Worm (Caenorhabditis elegans) whole organism, mixed stage, embryonic: ENCODE results near the gene glt-6.

Source experiments
- M03D4.4 ChIP-seq: sonication (generic microtip); optimal IDR thresholded peaks from 2 replicates; lab custom pipeline; 2017; ENCODE audit warnings: mild to moderate bottlenecking, missing genetic modification characterization, missing compliant biosample characterization
- bed-3 ChIP-seq: fragments of 200-800 bp; sonication (Bioruptor generic); optimal IDR thresholded peaks from 3 replicates; lab custom pipeline; 2018; ENCODE audit warnings: mild to moderate bottlenecking, missing genetic modification characterization, moderate library complexity, missing compliant biosample characterization
- blmp-1 ChIP-seq: fragments of 150-350 bp; optimal IDR thresholded peaks from 2 replicates; lab custom pipeline; 2014; ENCODE audit warnings: missing biosample characterization, missing genetic modification characterization
- ceh-39 ChIP-seq: fragments of 150-350 bp; optimal IDR thresholded peaks from 2 replicates; lab custom pipeline; 2014; ENCODE audit warnings: missing biosample characterization, missing genetic modification characterization
- ceh-43 ChIP-seq: fragments of 200-800 bp; sonication (Bioruptor generic); optimal IDR thresholded peaks from 2 replicates; lab custom pipeline; 2018; ENCODE audit warnings: mild to moderate bottlenecking, missing genetic modification characterization, moderate library complexity, missing compliant biosample characterization
- ces-1 ChIP-seq: fragments of 150-350 bp; optimal IDR thresholded peaks from 2 replicates; lab custom pipeline; 2014; ENCODE audit warnings: missing biosample characterization, missing genetic modification reagents, missing genetic modification characterization
- cnd-1 ChIP-seq: fragments of 200-800 bp; sonication (Bioruptor generic); optimal IDR thresholded peaks from 2 replicates; lab custom pipeline; 2018; ENCODE audit warnings: mild to moderate bottlenecking, missing genetic modification characterization, missing compliant biosample characterization
- drap-1 ChIP-seq: fragments of 200-800 bp; sonication (Bioruptor generic); optimal IDR thresholded peaks from 3 replicates; lab custom pipeline; 2018; ENCODE audit warnings: mild to moderate bottlenecking, missing genetic modification characterization, missing compliant biosample characterization
- elt-1 ChIP-seq: sonication (generic microtip); optimal IDR thresholded peaks from 2 replicates; lab custom pipeline; 2017; ENCODE audit warnings: missing genetic modification characterization, mild to moderate bottlenecking, missing compliant biosample characterization, antibody characterized with exemption, moderate library complexity, borderline replicate concordance; ENCODE audit not compliant: insufficient read depth
- elt-3 ChIP-seq: fragments of 150-350 bp; optimal IDR thresholded peaks from 2 replicates; lab custom pipeline; 2014; ENCODE audit warnings: missing biosample characterization, missing genetic modification characterization
- flh-1 ChIP-seq: fragments of 200-800 bp; sonication (Bioruptor generic); optimal IDR thresholded peaks from 2 replicates; lab custom pipeline; 2018; ENCODE audit warnings: mild to moderate bottlenecking, missing genetic modification characterization, moderate library complexity, missing compliant biosample characterization
- ham-2 ChIP-seq: fragments of 200-800 bp; sonication (Bioruptor generic); optimal IDR thresholded peaks from 2 replicates; lab custom pipeline; 2018; ENCODE audit warnings: mild to moderate bottlenecking, missing genetic modification characterization, missing compliant biosample characterization
- hlh-1 ChIP-seq: fragments of 150-350 bp; optimal IDR thresholded peaks from 2 replicates; lab custom pipeline; 2014; ENCODE audit warnings: missing biosample characterization, missing genetic modification reagents, missing genetic modification characterization
- lin-13 ChIP-seq: fragments of 150-350 bp; optimal IDR thresholded peaks from 2 replicates; lab custom pipeline; 2014; ENCODE audit warnings: missing biosample characterization, missing genetic modification characterization
- lin-32 ChIP-seq: fragments of 200-800 bp; sonication (Bioruptor generic); optimal IDR thresholded peaks from 2 replicates; lab custom pipeline; 2018; ENCODE audit warnings: mild to moderate bottlenecking, missing genetic modification characterization, missing compliant biosample characterization
- lsy-2 ChIP-seq: fragments of 150-350 bp; optimal IDR thresholded peaks from 2 replicates; lab custom pipeline; 2014; ENCODE audit warnings: missing biosample characterization, missing genetic modification characterization
- mab-5 ChIP-seq: fragments of 150-350 bp; optimal IDR thresholded peaks from 2 replicates; lab custom pipeline; 2014; ENCODE audit warnings: missing biosample characterization, missing genetic modification characterization
- mep-1 ChIP-seq: fragments of 150-350 bp; optimal IDR thresholded peaks from 2 replicates; lab custom pipeline; 2017; ENCODE audit warnings: missing biosample characterization, missing genetic modification reagents, missing genetic modification characterization, inconsistent platforms
- mls-2 ChIP-seq: sonication (generic microtip); optimal IDR thresholded peaks from 2 replicates; lab custom pipeline; 2016; ENCODE audit warnings: mild to moderate bottlenecking, missing genetic modification characterization, moderate library complexity, missing compliant biosample characterization
- nhr-12 ChIP-seq: fragments of 150-350 bp; optimal IDR thresholded peaks from 2 replicates; lab custom pipeline; 2014; ENCODE audit warnings: missing biosample characterization, missing genetic modification characterization
- nhr-2 ChIP-seq: fragments of 150-350 bp; optimal IDR thresholded peaks from 2 replicates; lab custom pipeline; 2014; ENCODE audit warnings: missing biosample characterization, missing genetic modification characterization
- nhr-237 ChIP-seq: fragments of 150-350 bp; optimal IDR thresholded peaks from 2 replicates; lab custom pipeline; 2014; ENCODE audit warnings: missing biosample characterization, missing genetic modification characterization
- nhr-28 ChIP-seq: fragments of 150-350 bp; optimal IDR thresholded peaks from 2 replicates; lab custom pipeline; 2014; ENCODE audit warnings: missing biosample characterization, missing genetic modification characterization
- nhr-76 ChIP-seq: sonication (generic microtip); optimal IDR thresholded peaks from 2 replicates; lab custom pipeline; 2017; ENCODE audit warnings: missing biosample characterization, missing genetic modification characterization
- pha-4 ChIP-seq: fragments of 150-350 bp; optimal IDR thresholded peaks from 2 replicates; lab custom pipeline; 2018; ENCODE audit warnings: missing biosample characterization, missing genetic modification reagents, missing genetic modification characterization
- sem-2 ChIP-seq: fragments of 200-800 bp; sonication (Bioruptor generic); optimal IDR thresholded peaks from 2 replicates; lab custom pipeline; 2018; ENCODE audit warnings: mild to moderate bottlenecking, missing genetic modification characterization, missing compliant biosample characterization
- snpc-4 ChIP-seq: fragments of 150-350 bp; optimal IDR thresholded peaks from 2 replicates; lab custom pipeline; 2014; ENCODE audit warnings: missing biosample characterization, missing genetic modification characterization
- sptf-1 ChIP-seq: sonication (generic microtip); optimal IDR thresholded peaks from 2 replicates; lab custom pipeline; 2017; ENCODE audit warnings: mild to moderate bottlenecking, missing genetic modification characterization, moderate library complexity, missing compliant biosample characterization
- tbx-8 ChIP-seq: fragments of 200-800 bp; sonication (Bioruptor generic); optimal IDR thresholded peaks from 2 replicates; lab custom pipeline; 2018; ENCODE audit warnings: mild to moderate bottlenecking, missing genetic modification characterization, moderate library complexity, missing compliant biosample characterization
- unc-120 ChIP-seq: sonication (generic microtip); optimal IDR thresholded peaks from 2 replicates; lab custom pipeline; 2017; ENCODE audit warnings: missing genetic modification characterization, missing compliant biosample characterization; ENCODE audit not compliant: poor library complexity, severe bottlenecking
- unc-39 ChIP-seq: fragments of 150-350 bp; optimal IDR thresholded peaks from 2 replicates; lab custom pipeline; 2014; ENCODE audit warnings: missing biosample characterization, missing genetic modification characterization
- unc-62 ChIP-seq: fragments of 150-350 bp; optimal IDR thresholded peaks from 2 replicates; lab custom pipeline; 2014; ENCODE audit warnings: missing biosample characterization, missing genetic modification reagents, missing genetic modification characterization
- zip-8 ChIP-seq: fragments of 150-350 bp; optimal IDR thresholded peaks from 2 replicates; lab custom pipeline; 2014; ENCODE audit warnings: missing biosample characterization, missing genetic modification characterization
- ztf-11 ChIP-seq: fragments of 150-350 bp; optimal IDR thresholded peaks from 2 replicates; lab custom pipeline; 2014; ENCODE audit warnings: missing biosample characterization, missing genetic modification characterization

Gene glt-6

DNA sequence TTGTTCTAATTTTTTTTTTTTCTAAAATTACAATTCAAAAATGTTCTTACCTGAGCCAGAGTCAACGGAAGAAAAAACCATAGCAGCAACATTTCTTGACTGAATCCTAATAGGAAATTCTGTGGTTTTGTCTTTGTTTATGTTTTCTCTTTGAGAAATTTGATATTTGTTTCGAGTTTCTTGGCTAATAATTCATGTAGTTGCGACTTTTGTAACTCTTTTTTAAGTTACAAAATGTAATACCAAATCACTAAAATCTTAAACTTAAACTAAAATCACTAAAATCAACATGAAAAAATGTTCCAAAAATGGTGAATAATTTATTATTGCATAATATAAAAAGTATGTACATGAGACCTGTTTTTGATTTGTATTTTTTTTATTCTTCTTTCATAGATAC is 5.7 kb upstream of the glt-6 start, which contains the start of gene egas-4:
Gene egas-4, minus strand, starts transcription at position 101 of the 400 bp plus-strand sequence.
- no peak for TF ChIP-seq cnd-1 (tag; lab: Kevin White, UChicago)
- TF ChIP-seq ham-2 (GFP tag; lab: Kevin White, UChicago): no peak
- TF ChIP-seq sem-2: no peak
- no peak for TF ChIP-seq pha-4 (tag; lab: Kevin White, UChicago)
- no peak for TF ChIP-seq sptf-1 (tag; lab: Kevin White, UChicago)
- TF ChIP-seq drap-1 (GFP tag; lab: Kevin White, UChicago): no peak
- no peak for TF ChIP-seq ceh-43 (GFP tag; lab: Kevin White, UChicago)
- TF ChIP-seq snpc-4 (tag; lab: Kevin White, UChicago): no peak
- TF ChIP-seq elt-3 (tag; lab: Kevin White, UChicago): no peak
- no peak for TF ChIP-seq lin-32 (GFP tag; lab: Kevin White, UChicago)
- no peak for TF ChIP-seq M03D4.4 (tag; lab: Kevin White, UChicago)
- no peak for TF ChIP-seq bed-3
- TF ChIP-seq mep-1: no peak
- TF ChIP-seq nhr-237 (tag; lab: Kevin White, UChicago): no peak
- TF ChIP-seq lin-13: no peak
- TF ChIP-seq blmp-1 (tag; lab: Kevin White, UChicago): no peak

DNA sequence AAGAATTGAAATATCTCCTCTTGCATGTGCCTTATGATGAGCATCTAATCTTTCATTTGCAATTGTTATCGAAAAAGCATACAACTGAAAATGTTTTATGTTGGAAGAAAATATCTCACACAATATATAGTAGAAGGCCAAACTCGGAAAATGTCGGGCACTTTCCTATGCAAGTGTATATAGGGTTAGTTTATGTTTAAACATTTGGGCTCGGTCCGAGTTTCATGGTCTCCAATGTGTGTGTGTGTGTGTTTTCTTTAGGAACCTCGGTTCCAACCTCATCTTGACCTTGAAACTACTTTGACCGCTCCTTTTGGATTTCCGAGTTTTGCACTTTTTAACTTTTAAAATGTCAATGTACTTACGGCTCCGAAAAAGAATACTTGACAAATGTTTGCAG is 4.1 kb upstream of the glt-6 start:
- TF ChIP-seq mep-1 (no peak), tbx-8 (GFP tag; lab: Kevin White, UChicago) (no peak), ztf-11 (tag; lab: Kevin White, UChicago) (no peak)
- TF ChIP-seq, all 35 proteins: peak for 0

DNA sequence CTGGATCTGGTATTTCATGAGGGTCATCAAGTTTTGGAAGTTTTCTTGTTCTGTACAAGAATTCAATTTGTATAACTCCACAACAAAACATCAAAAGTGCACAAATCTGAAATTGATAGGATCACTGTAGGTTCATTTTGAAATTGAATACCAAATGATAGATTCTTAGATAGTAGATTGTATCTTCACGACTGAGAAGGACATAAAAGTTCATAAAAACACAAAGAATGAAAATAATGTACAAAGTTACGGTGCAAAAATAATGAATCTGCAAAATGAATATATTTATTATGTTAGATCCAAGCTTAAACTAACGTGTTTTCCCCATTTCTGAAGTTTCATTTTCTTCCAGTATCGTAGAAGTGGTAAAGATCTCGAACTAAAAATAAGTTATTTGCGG is 2.5 kb upstream of the glt-6 start:
- TF ChIP-seq nhr-237 (tag; lab: Kevin White, UChicago): no peak
- TF ChIP-seq bed-3: no peak
- no peak for TF ChIP-seq snpc-4 (tag; lab: Kevin White, UChicago)
- TF ChIP-seq nhr-76: no peak
- no peak for TF ChIP-seq nhr-2 (tag; lab: Kevin White, UChicago)
- TF ChIP-seq nhr-28 (tag; lab: Kevin White, UChicago): no peak
- TF ChIP-seq unc-39 (tag; lab: Kevin White, UChicago): no peak
- TF ChIP-seq hlh-1 (tag; lab: Kevin White, UChicago): no peak
- no peak for TF ChIP-seq unc-62
- no peak for TF ChIP-seq pha-4 (tag; lab: Kevin White, UChicago)
- no peak for TF ChIP-seq lsy-2 (tag; lab: Kevin White, UChicago)
- no peak for TF ChIP-seq sptf-1 (tag; lab: Kevin White, UChicago)
- TF ChIP-seq ztf-11 (tag; lab: Kevin White, UChicago): no peak
- TF ChIP-seq mls-2: no peak
- no peak for TF ChIP-seq unc-120 (tag; lab: Kevin White, UChicago)
- TF ChIP-seq mab-5: no peak
- TF ChIP-seq mep-1: no peak
- no peak for TF ChIP-seq elt-3 (tag; lab: Kevin White, UChicago)
- TF ChIP-seq flh-1: no peak

DNA sequence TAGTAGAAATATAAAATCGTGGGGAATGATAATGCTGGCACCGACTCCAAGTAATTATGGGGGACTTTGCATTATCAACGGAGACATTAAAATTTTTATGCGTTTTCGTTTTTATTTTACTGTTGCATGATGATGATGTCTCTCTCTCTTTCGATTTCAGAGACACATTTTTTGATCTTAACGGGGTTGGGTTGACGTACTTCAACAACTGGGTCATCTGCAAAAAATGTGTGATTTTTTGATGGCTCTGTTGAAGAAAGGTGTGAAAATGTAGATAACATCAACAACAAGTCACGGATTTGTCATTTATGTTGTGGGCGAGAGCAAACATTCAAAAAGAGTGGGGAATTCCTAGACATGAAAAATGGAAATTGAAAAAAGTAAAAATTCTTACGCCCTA is 2.1 kb upstream of the glt-6 start, which contains the start of gene F55G1.15:
Gene F55G1.15, minus strand, starts transcription at position 101 of the 400 bp plus-strand sequence.
- no peak for TF ChIP-seq pha-4 (tag; lab: Kevin White, UChicago)
- TF ChIP-seq elt-3 (tag; lab: Kevin White, UChicago): no peak
- TF ChIP-seq nhr-76: no peak
- TF ChIP-seq ztf-11 (tag; lab: Kevin White, UChicago): no peak
- no peak for TF ChIP-seq blmp-1 (tag; lab: Kevin White, UChicago)
- no peak for TF ChIP-seq zip-8 (tag; lab: Kevin White, UChicago)
- TF ChIP-seq bed-3: no peak
- no peak for TF ChIP-seq lin-13

DNA sequence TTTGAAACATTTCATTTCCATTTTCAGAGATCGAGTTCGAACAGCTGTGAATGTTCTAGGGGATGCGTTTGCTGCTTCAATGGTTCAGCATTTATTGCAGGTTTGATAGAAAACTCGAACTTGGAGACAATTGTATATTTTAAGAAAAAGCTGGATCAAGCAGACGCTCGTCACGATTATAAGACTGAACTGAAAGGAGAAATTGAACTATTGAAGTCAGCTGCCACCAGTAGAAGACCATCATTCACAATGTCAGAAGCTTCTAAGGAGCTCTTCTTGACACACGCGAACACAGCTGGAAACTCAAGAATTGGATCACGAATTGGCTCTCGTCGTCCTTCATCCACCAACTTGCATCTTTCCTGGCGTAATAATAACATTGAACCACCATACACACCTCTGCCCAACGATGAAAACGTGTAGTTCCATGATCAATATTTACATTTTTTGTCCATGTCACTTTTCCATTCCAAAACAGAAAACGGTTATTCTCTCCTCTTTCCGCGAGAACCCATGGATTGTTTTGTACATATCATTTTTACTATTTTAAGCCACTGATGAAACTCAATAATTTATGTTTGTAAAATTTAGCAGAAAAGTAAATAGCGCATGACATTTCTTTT is 2.6 kb downstream of the glt-6 start:
- no peak for TF ChIP-seq mls-2
- TF ChIP-seq ceh-39: no peak
- no peak for TF ChIP-seq nhr-12 (tag; lab: Kevin White, UChicago)
- TF ChIP-seq blmp-1 (tag; lab: Kevin White, UChicago): no peak
- no peak for TF ChIP-seq ham-2 (GFP tag; lab: Kevin White, UChicago)
- no peak for TF ChIP-seq pha-4 (tag; lab: Kevin White, UChicago)
- no peak for TF ChIP-seq nhr-237 (tag; lab: Kevin White, UChicago)
- TF ChIP-seq ceh-43 (GFP tag; lab: Kevin White, UChicago): no peak
- no peak for TF ChIP-seq unc-62
- TF ChIP-seq lin-32 (GFP tag; lab: Kevin White, UChicago): no peak
- TF ChIP-seq zip-8 (tag; lab: Kevin White, UChicago): no peak
- TF ChIP-seq mep-1: no peak
- TF ChIP-seq lin-13: no peak
- TF ChIP-seq elt-1: no peak
- no peak for TF ChIP-seq tbx-8 (GFP tag; lab: Kevin White, UChicago)
- TF ChIP-seq bed-3: no peak
- no peak for TF ChIP-seq ces-1 (GFP tag; lab: Kevin White, UChicago)
- no peak for TF ChIP-seq flh-1
- no peak for TF ChIP-seq sptf-1 (tag; lab: Kevin White, UChicago)
